Fruit fly (Drosophila melanogaster): ENCODE data around the gene AdamTS-A.

The AdamTS-A gene

dm6 chr3R:15409772-15410688 is 66.0 kb downstream of the AdamTS-A start (continued):
- TF ChIP-seq CG8388 (GFP tag; optimal IDR thresholded peaks at IDR 0.05) = peak; percentile 98
- TF ChIP-seq grau (tag; optimal IDR thresholded peaks at IDR 0.05) = peak; percentile 65
- TF ChIP-seq CG7556 (GFP tag; optimal IDR thresholded peaks at IDR 0.05) = peak; percentile 16
- TF ChIP-seq CG1603 (tag; optimal IDR thresholded peaks at IDR 0.05) = peak; percentile 28

- TF ChIP-seq CG16779 (GFP tag; IDR thresholded peaks at IDR 0.05) (0 out of 2 replicates have a peak, but pooled peaks have one; percentile 29), CG1792 (GFP tag; optimal IDR thresholded peaks at IDR 0.05) (no peak), CG6254 (GFP tag; optimal IDR thresholded peaks at IDR 0.05) (peak; percentile 6), CG10431 (GFP tag; optimal IDR thresholded peaks at IDR 0.05) (peak; percentile 22), CG14667 (GFP tag; IDR thresholded peaks at IDR 0.05) (no peak), CG17385 (GFP tag; optimal IDR thresholded peaks at IDR 0.05) (peak; percentile 37), Sox102F (GFP tag; optimal IDR thresholded peaks at IDR 0.05) (peak; percentile 3), HLH3B (GFP tag; IDR thresholded peaks at IDR 0.05) (peak; percentile 35; the same call in 1 of the 2 replicates), nom (GFP tag; optimal IDR thresholded peaks at IDR 0.05) (peak; percentile 17), CG8089 (GFP tag; optimal IDR thresholded peaks at IDR 0.05) (no peak), Pdp1 (GFP tag; optimal IDR thresholded peaks at IDR 0.05) (peak in 1 of 2 experiments; percentile 93), Med (GFP tag) (peak; percentile 59), corto (GFP tag; optimal IDR thresholded peaks at IDR 0.05) (peak; percentile 10), Max (GFP tag; optimal IDR thresholded peaks at IDR 0.05) (no peak), CG1024 (GFP tag; IDR thresholded peaks at IDR 0.05) (peak; percentile 17; the same call in 1 of the 2 replicates), CG9437 (GFP tag; optimal IDR thresholded peaks at IDR 0.05) (no peak), dysf (GFP tag; IDR thresholded peaks at IDR 0.05) (0 out of 3 replicates have a peak, but pooled peaks have one; percentile 24), sens (GFP tag) (peak; percentile 2), Oaz (GFP tag; IDR thresholded peaks at IDR 0.05) (no peak), Drgx (GFP tag; IDR thresholded peaks at IDR 0.05) (peak; percentile 61; the same call in 1 of the 2 replicates), Rfx (GFP tag; IDR thresholded peaks at IDR 0.05) (peak; percentile 41; the same call in 1 of the 2 replicates), CG11398 (GFP tag; optimal IDR thresholded peaks at IDR 0.05) (no peak), CG2120 (GFP tag; optimal IDR thresholded peaks at IDR 0.05) (no peak), zf30C (GFP tag; optimal IDR thresholded peaks at IDR 0.05) (peak; percentile 57), gce (GFP tag; IDR thresholded peaks at IDR 0.05) (0 out of 3 replicates have a peak, but pooled peaks have one; percentile 6), kah (GFP tag; optimal IDR thresholded peaks at IDR 0.05) (no peak), CG5953 (GFP tag; IDR thresholded peaks at IDR 0.05) (0 out of 2 replicates have a peak, but pooled peaks have one; percentile 8), sqz (GFP tag; optimal IDR thresholded peaks at IDR 0.05) (peak; percentile 68), zfh1 (GFP tag; IDR thresholded peaks at IDR 0.05) (peak; percentile 36; the same call in 1 of the 3 replicates), ken (GFP tag; IDR thresholded peaks at IDR 0.05) (0 out of 3 replicates have a peak, but pooled peaks have one; percentile 19), dati (GFP tag; IDR thresholded peaks at IDR 0.05) (0 out of 2 replicates have a peak, but pooled peaks have one; percentile 16), CG6272 (GFP tag; IDR thresholded peaks at IDR 0.05) (0 out of 2 replicates have a peak, but pooled peaks have one; percentile 8), pan (optimal IDR thresholded peaks at IDR 0.05) (no peak), pan (GFP tag; optimal IDR thresholded peaks at IDR 0.05 in 1 of 2, IDR thresholded peaks at IDR 0.05 in 1 of 2) (peak in 1 of 2 experiments; percentile 13), CG11093 (GFP tag; IDR thresholded peaks at IDR 0.05) (no peak), Sox100B (GFP tag; optimal IDR thresholded peaks at IDR 0.05) (no peak), CG1603 (tag; optimal IDR thresholded peaks at IDR 0.05) (peak; percentile 9), dpn (GFP tag; optimal IDR thresholded peaks at IDR 0.05) (peak in 1 of 2 experiments; percentile 18), sisA (GFP tag; IDR thresholded peaks at IDR 0.05) (peak; percentile 41; the same call in 1 of the 2 replicates), CG32532 (GFP tag; IDR thresholded peaks at IDR 0.05) (0 out of 2 replicates have a peak, but pooled peaks have one; percentile 17), B-H2 (GFP tag; optimal IDR thresholded peaks at IDR 0.05) (no peak)
These were observed 66.8 kb downstream of the AdamTS-A start for dm6 chr3R:15409110-15409771.

Data from whole organism, embryonic.